Fruit fly (Drosophila melanogaster) whole organism, prepupa: Measurements from ENCODE around the gene Gycbeta100B.

Experiments used
- CG15336 ChIP-seq: fragments of 200-800 bp; sonication (Bioruptor generic); IDR thresholded peaks from 2 replicates; pipeline ENCODE4 v1.3.6; 2022; ENCODE audit warnings: missing biosample characterization, missing genetic modification characterization
- CG3032 ChIP-seq: fragments of 200-800 bp; optimal IDR thresholded peaks from 2 replicates; lab custom pipeline; 2019; ENCODE audit warnings: missing biosample characterization, mild to moderate bottlenecking, missing genetic modification characterization, moderate library complexity
- CG32006 ChIP-seq: fragments of 200-800 bp; sonication (Bioruptor generic); optimal IDR thresholded peaks from 3 replicates; lab custom pipeline; 2017; ENCODE audit warnings: missing biosample characterization, mild to moderate bottlenecking, missing genetic modification characterization
- CG8319 ChIP-seq: fragments of 200-800 bp; sonication (Bioruptor generic); optimal IDR thresholded peaks from 3 replicates; lab custom pipeline; 2016; ENCODE audit warnings: missing biosample characterization, missing genetic modification characterization
- Eip78C ChIP-seq: fragments of 200-800 bp; sonication (Bioruptor generic); peaks from one replicate; lab custom pipeline; 2016; ENCODE audit warnings: missing biosample characterization, missing genetic modification characterization
- eg ChIP-seq: fragments of 200-800 bp; sonication (Bioruptor generic); IDR thresholded peaks from 3 replicates; pipeline ENCODE4 v1.3.6; 2022; ENCODE audit warnings: missing biosample characterization, missing genetic modification characterization
- esn ChIP-seq: fragments of 200-800 bp; sonication (Bioruptor generic); optimal IDR thresholded peaks from 2 replicates; lab custom pipeline; 2016; ENCODE audit warnings: missing biosample characterization, mild to moderate bottlenecking, missing genetic modification characterization, moderate library complexity
- spab ChIP-seq: fragments of 200-800 bp; sonication (Bioruptor generic); optimal IDR thresholded peaks from 2 replicates; lab custom pipeline; 2017; ENCODE audit warnings: missing biosample characterization, mild to moderate bottlenecking, missing genetic modification characterization, missing genetic modification reagents
- topi ChIP-seq: fragments of 200-800 bp; sonication (Bioruptor generic); optimal IDR thresholded peaks from 3 replicates; lab custom pipeline; 2016; ENCODE audit warnings: missing biosample characterization, missing genetic modification characterization

Gycbeta100B gene

DNA sequence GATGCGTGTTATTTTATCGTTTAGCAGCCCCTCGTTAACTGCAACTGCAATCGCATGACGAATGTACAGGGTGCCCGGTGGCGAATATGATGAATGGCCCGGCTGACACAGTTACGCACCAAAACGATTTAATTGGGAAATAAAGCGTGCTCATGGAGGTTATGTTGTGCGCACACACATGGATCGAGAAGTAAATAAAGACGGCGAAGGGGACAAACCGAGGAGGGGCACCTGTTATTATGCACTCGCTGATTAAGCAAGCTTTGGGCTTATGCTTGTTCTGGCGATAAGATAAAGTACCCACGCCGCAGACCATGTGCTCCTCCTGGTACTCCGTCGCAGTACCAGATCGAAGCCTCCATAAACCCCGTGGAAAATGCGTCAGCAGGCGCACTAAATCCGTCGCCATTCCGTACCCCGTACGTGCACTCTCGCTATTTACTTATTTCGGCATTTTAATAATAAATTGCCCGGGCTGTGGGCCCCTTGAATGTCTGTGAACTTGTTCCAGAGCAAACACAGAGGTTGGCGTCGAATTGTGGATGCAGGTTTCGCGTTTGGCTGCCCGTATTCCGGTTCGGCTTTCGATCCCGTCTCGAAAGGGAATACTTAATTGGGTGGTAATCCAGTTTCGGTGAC, 91.0 kb downstream of the Gycbeta100B start (continued):
- TF ChIP-seq eg (GFP tag; lab: Robert Waterston, UW) (peak; percentile 73; the same call in 2 of the 3 replicates), CG3032 (tag; lab: Kevin White, UChicago) (no peak), topi (GFP tag; lab: Kevin White, UChicago) (peak; percentile 72), CG8319 (peak; percentile 52), CG15336 (peak; percentile 70), CG32006 (no peak), spab (GFP tag; lab: Kevin White, UChicago) (no peak), Eip78C (peak; percentile 89), esn (peak; percentile 83)
